Worm (Caenorhabditis elegans): ENCODE results near the gene ZK287.9.

ce11 chrV:9702755-9703154 lies 23.6 kb downstream of the ZK287.9 start, which contains the start of gene xbx-6:
- TF ChIP-seq dao-5 (tag; optimal IDR thresholded peaks at IDR 0.05) (no peak), W03F9.2 (tag; optimal IDR thresholded peaks at IDR 0.05) (no peak), him-1 (tag; optimal IDR thresholded peaks at IDR 0.05) (no peak)
